Worm (Caenorhabditis elegans) whole organism, L4 larva: ENCODE results near the gene fbxb-114.

ENCODE experiments used
- F44E2.7 ChIP-seq: fragments of 200-800 bp; sonication (Bioruptor generic); IDR thresholded peaks from 2 replicates; pipeline ENCODE4 v2.1.2; 2022; ENCODE audit warnings: missing genetic modification characterization, missing compliant biosample characterization
- F49E8.2 ChIP-seq: sonication (generic microtip); optimal IDR thresholded peaks from 2 replicates; lab custom pipeline; 2016; ENCODE audit warnings: missing compliant biosample characterization, mild to moderate bottlenecking, missing genetic modification characterization, borderline replicate concordance
- R02D3.7 ChIP-seq: fragments of 150-350 bp; sonication (generic microtip); optimal IDR thresholded peaks from 3 replicates; lab custom pipeline; 2014; ENCODE audit warnings: missing biosample characterization, missing genetic modification characterization
- T26A8.4 ChIP-seq: fragments of 200-800 bp; sonication (Bioruptor generic); IDR thresholded peaks from 2 replicates; pipeline ENCODE4 v1.3.6; 2022; ENCODE audit warnings: missing genetic modification characterization, missing compliant biosample characterization
- ZK337.2 ChIP-seq: fragments of 200-800 bp; sonication (Bioruptor generic); IDR thresholded peaks from 2 replicates; pipeline ENCODE4 v1.3.6; 2022; ENCODE audit warnings: missing genetic modification reagents, missing genetic modification characterization, missing compliant biosample characterization
- aly-2 ChIP-seq: sonication (generic microtip); optimal IDR thresholded peaks from 2 replicates; lab custom pipeline; 2018; ENCODE audit warnings: missing biosample characterization, missing genetic modification characterization
- ama-1 ChIP-seq: fragments of 150-350 bp; optimal IDR thresholded peaks from 2 replicates; lab custom pipeline; 2014; ENCODE audit warnings: inconsistent platforms, mixed read lengths
- ceh-62 ChIP-seq: sonication (generic microtip); optimal IDR thresholded peaks from 2 replicates; lab custom pipeline; 2017; ENCODE audit warnings: missing biosample characterization, missing genetic modification characterization
- ceh-82 ChIP-seq: sonication (generic microtip); optimal IDR thresholded peaks from 2 replicates; lab custom pipeline; 2017; ENCODE audit warnings: missing biosample characterization, missing genetic modification characterization
- cey-2 ChIP-seq: sonication (generic microtip); optimal IDR thresholded peaks from 3 replicates; lab custom pipeline; 2017; ENCODE audit warnings: missing genetic modification characterization, mild to moderate bottlenecking, missing compliant biosample characterization, antibody characterized with exemption, borderline replicate concordance; ENCODE audit not compliant: insufficient read depth
- ctbp-1 ChIP-seq: fragments of 200-800 bp; sonication (Bioruptor generic); IDR thresholded peaks from 2 replicates; pipeline ENCODE4 v1.3.6; 2022; ENCODE audit warnings: missing genetic modification reagents, missing genetic modification characterization, missing compliant biosample characterization
- daf-16 ChIP-seq, 3 experiments: sonication (generic microtip); optimal IDR thresholded peaks; 2 replicates each; lab custom pipeline; 2016 to 2017; ENCODE audit warnings: missing genetic modification characterization in 3 of 3, missing genetic modification reagents in 3 of 3, mild to moderate bottlenecking in 2 of 3, missing compliant biosample characterization in 2 of 3, missing biosample characterization in 1 of 3, moderate library complexity in 1 of 3
- dmd-6 ChIP-seq: fragments of 200-800 bp; sonication (Bioruptor generic); IDR thresholded peaks from 2 replicates; pipeline ENCODE4 v1.3.6; 2022; ENCODE audit warnings: missing genetic modification reagents, missing genetic modification characterization, missing compliant biosample characterization
- dmd-8 ChIP-seq: fragments of 200-800 bp; sonication (Bioruptor generic); IDR thresholded peaks from 2 replicates; pipeline ENCODE4 v1.3.6; 2022; ENCODE audit warnings: missing genetic modification characterization, missing compliant biosample characterization
- fkh-10 ChIP-seq: fragments of 150-350 bp; optimal IDR thresholded peaks from 2 replicates; lab custom pipeline; 2014; ENCODE audit warnings: missing biosample characterization, missing genetic modification reagents, missing genetic modification characterization
- hlh-11 ChIP-seq: fragments of 200-800 bp; sonication (Bioruptor generic); optimal IDR thresholded peaks from 2 replicates; lab custom pipeline; 2018; ENCODE audit warnings: mild to moderate bottlenecking, missing genetic modification characterization, missing compliant biosample characterization
- hlh-30 ChIP-seq: sonication (generic microtip); optimal IDR thresholded peaks from 2 replicates; lab custom pipeline; 2017; ENCODE audit warnings: antibody characterized with exemption, mild to moderate bottlenecking, missing genetic modification characterization, missing compliant biosample characterization; ENCODE audit not compliant: insufficient read depth
- jun-1 ChIP-seq: fragments of 150-350 bp; optimal IDR thresholded peaks from 2 replicates; lab custom pipeline; 2014; ENCODE audit warnings: missing biosample characterization, missing genetic modification reagents, missing genetic modification characterization
- lim-7 ChIP-seq: fragments of 200-800 bp; sonication (Bioruptor generic); IDR thresholded peaks from 2 replicates; pipeline ENCODE4 v1.3.6; 2022; ENCODE audit warnings: missing genetic modification characterization, missing compliant biosample characterization
- lin-1 ChIP-seq: fragments of 200-800 bp; sonication (Bioruptor generic); IDR thresholded peaks from 2 replicates; pipeline ENCODE4 v1.3.6; 2022; ENCODE audit warnings: missing genetic modification reagents, missing genetic modification characterization, missing compliant biosample characterization
- lin-13 ChIP-seq: fragments of 150-350 bp; optimal IDR thresholded peaks from 2 replicates; lab custom pipeline; 2014; ENCODE audit warnings: missing biosample characterization, missing genetic modification reagents, missing genetic modification characterization
- lin-29 ChIP-seq: fragments of 200-800 bp; sonication (Bioruptor generic); IDR thresholded peaks from 2 replicates; pipeline ENCODE4 v1.3.6; 2022; ENCODE audit warnings: missing genetic modification reagents, missing genetic modification characterization, missing compliant biosample characterization
- lin-38 ChIP-seq: fragments of 200-800 bp; sonication (Bioruptor generic); IDR thresholded peaks from 2 replicates; pipeline ENCODE4 v1.3.6; 2022; ENCODE audit warnings: missing genetic modification reagents, missing genetic modification characterization, missing compliant biosample characterization
- lin-39 ChIP-seq: fragments of 150-350 bp; optimal IDR thresholded peaks from 2 replicates; lab custom pipeline; 2014; ENCODE audit warnings: missing biosample characterization, missing genetic modification reagents, missing genetic modification characterization
- lir-3 ChIP-seq: sonication (generic microtip); optimal IDR thresholded peaks from 2 replicates; lab custom pipeline; 2016; ENCODE audit warnings: mild to moderate bottlenecking, missing genetic modification characterization, missing compliant biosample characterization
- madf-5 ChIP-seq, 2 experiments: fragments of 200-800 bp; sonication (Bioruptor generic); IDR thresholded peaks; 2 replicates each; pipeline ENCODE4 v1.3.6; 2022; ENCODE audit warnings: missing compliant biosample characterization in 2 of 2, missing genetic modification characterization in 2 of 2
- mxl-2 ChIP-seq: fragments of 200-800 bp; sonication (Bioruptor generic); conservative IDR thresholded peaks from 2 replicates; pipeline ENCODE4 v1.3.6; 2022; ENCODE audit warnings: missing genetic modification reagents, missing genetic modification characterization, missing compliant biosample characterization
- mxl-3 ChIP-seq: fragments of 200-800 bp; sonication (Bioruptor generic); optimal IDR thresholded peaks from 2 replicates; lab custom pipeline; 2018; ENCODE audit warnings: mild to moderate bottlenecking, missing genetic modification characterization, missing compliant biosample characterization
- nhr-10 ChIP-seq: fragments of 150-350 bp; optimal IDR thresholded peaks from 2 replicates; lab custom pipeline; 2014; ENCODE audit warnings: missing biosample characterization, missing genetic modification characterization
- nhr-102 ChIP-seq: sonication (generic microtip); optimal IDR thresholded peaks from 2 replicates; lab custom pipeline; 2016; ENCODE audit warnings: mild to moderate bottlenecking, missing genetic modification characterization, moderate library complexity, missing compliant biosample characterization
- nhr-111 ChIP-seq: fragments of 200-800 bp; sonication (Bioruptor generic); optimal IDR thresholded peaks from 2 replicates; lab custom pipeline; 2018; ENCODE audit warnings: mild to moderate bottlenecking, missing genetic modification characterization, missing compliant biosample characterization
- nhr-25 ChIP-seq: sonication (generic microtip); optimal IDR thresholded peaks from 2 replicates; lab custom pipeline; 2017; ENCODE audit warnings: missing genetic modification characterization, mild to moderate bottlenecking, missing compliant biosample characterization, antibody characterized with exemption, moderate library complexity, borderline replicate concordance; ENCODE audit not compliant: insufficient read depth
- nhr-28 ChIP-seq: fragments of 150-350 bp; optimal IDR thresholded peaks from 2 replicates; lab custom pipeline; 2014; ENCODE audit warnings: missing biosample characterization, missing genetic modification characterization
- nhr-41 ChIP-seq: fragments of 200-800 bp; sonication (Bioruptor generic); IDR thresholded peaks from 2 replicates; pipeline ENCODE4 v1.3.6; 2022; ENCODE audit warnings: missing genetic modification reagents, missing genetic modification characterization, missing compliant biosample characterization
- nhr-48 ChIP-seq: sonication (generic microtip); optimal IDR thresholded peaks from 2 replicates; lab custom pipeline; 2016; ENCODE audit warnings: mild to moderate bottlenecking, missing genetic modification characterization, missing compliant biosample characterization
- pha-4 ChIP-seq, 2 experiments: fragments of 150-350 bp in 1 of 2; fragments of 200-800 bp in 1 of 2; sonication (Bioruptor generic) in 1 of 2; IDR thresholded peaks in 1 of 2; optimal IDR thresholded peaks in 1 of 2; 2 replicates each; pipeline versions ENCODE4 v1.3.6 to Lab custom; 2014 to 2022; ENCODE audit warnings: missing genetic modification characterization in 2 of 2, missing genetic modification reagents in 2 of 2, missing biosample characterization in 1 of 2, missing compliant biosample characterization in 1 of 2
- pqm-1 ChIP-seq: sonication (generic microtip); optimal IDR thresholded peaks from 2 replicates; lab custom pipeline; 2017; ENCODE audit warnings: missing biosample characterization, missing genetic modification characterization
- rbr-2 ChIP-seq: sonication (generic microtip); optimal IDR thresholded peaks from 2 replicates; lab custom pipeline; 2016; ENCODE audit warnings: missing genotype, missing genetic modification characterization, missing compliant biosample characterization
- sdz-12 ChIP-seq: fragments of 200-800 bp; sonication (Bioruptor generic); optimal IDR thresholded peaks from 2 replicates; lab custom pipeline; 2018; ENCODE audit warnings: mild to moderate bottlenecking, missing genetic modification characterization, missing compliant biosample characterization
- skn-1 ChIP-seq: fragments of 150-350 bp; optimal IDR thresholded peaks from 2 replicates; lab custom pipeline; 2014; ENCODE audit warnings: missing biosample characterization, missing genetic modification characterization
- snpc-1.2 ChIP-seq: fragments of 200-800 bp; sonication (Bioruptor generic); IDR thresholded peaks from 2 replicates; pipeline ENCODE4 v1.3.6; 2022; ENCODE audit warnings: missing genetic modification reagents, missing genetic modification characterization, missing compliant biosample characterization
- snpc-4 ChIP-seq: fragments of 150-350 bp; optimal IDR thresholded peaks from 2 replicates; lab custom pipeline; 2014; ENCODE audit warnings: missing biosample characterization, missing genetic modification characterization
- unc-130 ChIP-seq: sonication (generic microtip); optimal IDR thresholded peaks from 2 replicates; lab custom pipeline; 2016; ENCODE audit warnings: missing genetic modification reagents, missing genetic modification characterization, missing compliant biosample characterization
- unc-62 ChIP-seq, 3 experiments: fragments of 150-350 bp in 1 of 3; sonication (generic microtip); optimal IDR thresholded peaks in 2 of 3; peaks in 1 of 3; 1 replicate in 1 of 3; 2 replicates in 2 of 3; lab custom pipeline; 2014 to 2017; ENCODE audit warnings: missing biosample characterization in 3 of 3, missing genetic modification characterization in 3 of 3, missing genetic modification reagents in 3 of 3, missing genotype in 1 of 3
- zfp-2 ChIP-seq: sonication (generic microtip); optimal IDR thresholded peaks from 2 replicates; lab custom pipeline; 2016; ENCODE audit warnings: mild to moderate bottlenecking, missing genetic modification characterization, missing compliant biosample characterization
- zfp-3 ChIP-seq: fragments of 200-800 bp; sonication (Bioruptor generic); conservative IDR thresholded peaks from 2 replicates; pipeline ENCODE4 v1.3.6; 2022; ENCODE audit warnings: missing genetic modification reagents, missing genetic modification characterization, missing compliant biosample characterization
- zip-11 ChIP-seq: fragments of 200-800 bp; sonication (Bioruptor generic); IDR thresholded peaks from 2 replicates; pipeline ENCODE4 v1.3.6; 2022; ENCODE audit warnings: missing genetic modification characterization, missing compliant biosample characterization

fbxb-114 gene

ce11 chrX:16929560-16930332, 8.1 kb downstream of the fbxb-114 start (continued):
- TF ChIP-seq lin-13 (GFP tag; lab: Kevin White, UChicago) (peak; percentile 95), lim-7 (GFP tag; lab: Robert Waterston, UW) (peak; percentile 72), pha-4 (GFP tag; IDR thresholded peaks at IDR 0.05; lab: Robert Waterston, UW) (peak; percentile 88), pha-4 (tag; optimal IDR thresholded peaks at IDR 0.05; lab: Kevin White, UChicago) (peak; percentile 36), ctbp-1 (GFP tag; lab: Robert Waterston, UW) (peak; percentile 96), aly-2 (no peak), ceh-62 (tag; lab: Kevin White, UChicago) (no peak), nhr-10 (tag; lab: Kevin White, UChicago) (peak; percentile 85), nhr-102 (tag; lab: Kevin White, UChicago) (peak; percentile 95), pqm-1 (tag; lab: Kevin White, UChicago) (peak; percentile 6), F49E8.2 (tag; lab: Kevin White, UChicago) (no peak), zfp-2 (peak; percentile 76), jun-1 (peak; percentile 92), skn-1 (tag; lab: Kevin White, UChicago) (peak; percentile 45), fkh-10 (GFP tag; lab: Kevin White, UChicago) (peak; percentile 81), unc-62 (GFP tag; optimal IDR thresholded peaks at IDR 0.05 in 1 of 2; lab: Kevin White, UChicago) (peak; percentile 34 to 100), unc-62 (tag; optimal IDR thresholded peaks at IDR 0.05; lab: Kevin White, UChicago) (no peak), snpc-4 (tag; lab: Kevin White, UChicago) (peak; percentile 47), lin-29 (peak; percentile 66; the same call in 1 of the 2 replicates), madf-5 (GFP tag; IDR thresholded peaks at IDR 0.05; lab: Robert Waterston, UW) (0 out of 4 replicates have a peak, but pooled peaks of 1 of the 2 experiments have one; percentile 29), mxl-2 (peak; percentile 47; the same call in 1 of the 2 replicates), cey-2 (tag; lab: Kevin White, UChicago) (no peak), dmd-6 (GFP tag; lab: Robert Waterston, UW) (peak; percentile 98), nhr-111 (GFP tag; lab: Kevin White, UChicago) (no peak), dmd-8 (GFP tag; lab: Robert Waterston, UW) (0 out of 2 replicates have a peak, but pooled peaks have one; percentile 21), sdz-12 (GFP tag; lab: Kevin White, UChicago) (peak; percentile 21), zfp-3 (GFP tag; lab: Robert Waterston, UW) (peak; percentile 85), mxl-3 (GFP tag; lab: Kevin White, UChicago) (peak; percentile 82), nhr-25 (tag; lab: Kevin White, UChicago) (peak; percentile 97)

- TF ChIP-seq hlh-11 (tag; lab: Kevin White, UChicago) (no peak), cey-2 (tag; lab: Kevin White, UChicago) (no peak), lin-1 (GFP tag; lab: Robert Waterston, UW) (no peak), T26A8.4 (no peak), daf-16 (GFP tag; optimal IDR thresholded peaks at IDR 0.05; lab: Kevin White, UChicago) (no peak), daf-16 (tag; optimal IDR thresholded peaks at IDR 0.05; lab: Kevin White, UChicago) (no peak), F44E2.7 (no peak), hlh-30 (tag; lab: Kevin White, UChicago) (no peak), nhr-111 (GFP tag; lab: Kevin White, UChicago) (no peak), nhr-28 (tag; lab: Kevin White, UChicago) (no peak), skn-1 (tag; lab: Kevin White, UChicago) (no peak), lin-38 (no peak), unc-130 (GFP tag; lab: Kevin White, UChicago) (no peak), nhr-48 (no peak), ceh-82 (tag; lab: Kevin White, UChicago) (no peak), nhr-41 (no peak), lir-3 (tag; lab: Kevin White, UChicago) (no peak), ZK337.2 (GFP tag; lab: Robert Waterston, UW) (no peak), ama-1 (lab: Kevin White, UChicago) (peak; percentile 69), snpc-1.2 (GFP tag; lab: Robert Waterston, UW) (no peak), rbr-2 (tag; lab: Kevin White, UChicago) (no peak), zip-11 (GFP tag; lab: Robert Waterston, UW) (no peak), lin-39 (tag; lab: Kevin White, UChicago) (no peak), R02D3.7 (tag; lab: Kevin White, UChicago) (no peak), dmd-6 (GFP tag; lab: Robert Waterston, UW) (no peak), aly-2 (no peak)
Measured at ce11 chrX:16930333-16930621, 8.6 kb downstream of the fbxb-114 start.
